Worm (Caenorhabditis elegans): ENCODE results near the gene ttr-14.

ce11 chrX:10821160-10821559 is 33.9 kb downstream of the ttr-14 start:
- TF ChIP-seq him-1 (tag; optimal IDR thresholded peaks at IDR 0.05) (peak; percentile 62), W03F9.2 (tag; optimal IDR thresholded peaks at IDR 0.05) (no peak), dao-5 (tag; optimal IDR thresholded peaks at IDR 0.05) (peak; percentile 41)
